Worm (Caenorhabditis elegans) whole organism, L1 larva: Measurements from ENCODE around the gene B0001.7.

ENCODE experiments used
- dpl-1 ChIP-seq, 3 experiments: fragments of 150-350 bp in 2 of 3; sonication (generic microtip) in 1 of 3; optimal IDR thresholded peaks; 2 replicates each; lab custom pipeline; 2014 to 2017; ENCODE audit warnings: missing biosample characterization in 3 of 3, missing genetic modification characterization in 3 of 3, missing genetic modification reagents in 3 of 3
- pqm-1 ChIP-seq: sonication (generic microtip); optimal IDR thresholded peaks from 3 replicates; lab custom pipeline; 2017; ENCODE audit warnings: missing biosample characterization, missing genetic modification characterization
- skn-1 ChIP-seq: fragments of 150-350 bp; optimal IDR thresholded peaks from 2 replicates; lab custom pipeline; 2014; ENCODE audit warnings: missing biosample characterization, missing genetic modification characterization
- tbx-2 ChIP-seq: sonication (generic microtip); optimal IDR thresholded peaks from 2 replicates; lab custom pipeline; 2016; ENCODE audit warnings: missing genetic modification characterization, missing compliant biosample characterization
- unc-130 ChIP-seq: fragments of 150-350 bp; optimal IDR thresholded peaks from 2 replicates; lab custom pipeline; 2017; ENCODE audit warnings: missing biosample characterization, missing genetic modification characterization, inconsistent platforms
- zag-1 ChIP-seq: fragments of 150-350 bp; optimal IDR thresholded peaks from 2 replicates; lab custom pipeline; 2014; ENCODE audit warnings: missing biosample characterization, missing genetic modification characterization

ce11 chrIV:12124314-12125084, 29.5 kb downstream of the B0001.7 start, which contains the start of gene dhhc-6:
- TF ChIP-seq pqm-1 (tag; lab: Kevin White, UChicago) (no peak), dpl-1 (GFP tag; optimal IDR thresholded peaks at IDR 0.05; lab: Kevin White, UChicago) (no peak), skn-1 (tag; lab: Kevin White, UChicago) (no peak), zag-1 (tag; lab: Kevin White, UChicago) (no peak), tbx-2 (tag; lab: Kevin White, UChicago) (no peak), unc-130 (tag; lab: Kevin White, UChicago) (no peak)
